Worm (Caenorhabditis elegans) whole organism, L1 larva: ENCODE data around the gene tbc-14.

ENCODE experiments used
- lir-3 ChIP-seq: sonication (generic microtip); optimal IDR thresholded peaks from 2 replicates; lab custom pipeline; 2016; ENCODE audit warnings: mild to moderate bottlenecking, missing genetic modification characterization, moderate library complexity, missing compliant biosample characterization; ENCODE audit not compliant: poor library complexity
- lsy-2 ChIP-seq, 2 experiments: fragments of 150-350 bp; optimal IDR thresholded peaks; 2 replicates each; lab custom pipeline; 2014; ENCODE audit warnings: missing biosample characterization in 2 of 2, missing genetic modification characterization in 2 of 2
- mef-2 ChIP-seq: fragments of 150-350 bp; optimal IDR thresholded peaks from 2 replicates; lab custom pipeline; 2014; ENCODE audit warnings: missing biosample characterization, missing genetic modification characterization
- nhr-11 ChIP-seq: fragments of 150-350 bp; optimal IDR thresholded peaks from 2 replicates; lab custom pipeline; 2014; ENCODE audit warnings: missing biosample characterization, missing genetic modification characterization
- nhr-28 ChIP-seq: fragments of 150-350 bp; optimal IDR thresholded peaks from 2 replicates; lab custom pipeline; 2014; ENCODE audit warnings: missing biosample characterization, missing genetic modification characterization
- sup-37 ChIP-seq: fragments of 200-800 bp; sonication (Bioruptor generic); optimal IDR thresholded peaks from 2 replicates; lab custom pipeline; 2018; ENCODE audit warnings: mild to moderate bottlenecking, missing genetic modification characterization, missing compliant biosample characterization
- unc-130 ChIP-seq: fragments of 150-350 bp; optimal IDR thresholded peaks from 2 replicates; lab custom pipeline; 2017; ENCODE audit warnings: missing biosample characterization, missing genetic modification characterization, inconsistent platforms
- unc-62 ChIP-seq: fragments of 150-350 bp; optimal IDR thresholded peaks from 2 replicates; lab custom pipeline; 2014; ENCODE audit warnings: missing biosample characterization, missing genetic modification reagents, missing genetic modification characterization
- zag-1 ChIP-seq: fragments of 150-350 bp; optimal IDR thresholded peaks from 2 replicates; lab custom pipeline; 2014; ENCODE audit warnings: missing biosample characterization, missing genetic modification characterization

DNA sequence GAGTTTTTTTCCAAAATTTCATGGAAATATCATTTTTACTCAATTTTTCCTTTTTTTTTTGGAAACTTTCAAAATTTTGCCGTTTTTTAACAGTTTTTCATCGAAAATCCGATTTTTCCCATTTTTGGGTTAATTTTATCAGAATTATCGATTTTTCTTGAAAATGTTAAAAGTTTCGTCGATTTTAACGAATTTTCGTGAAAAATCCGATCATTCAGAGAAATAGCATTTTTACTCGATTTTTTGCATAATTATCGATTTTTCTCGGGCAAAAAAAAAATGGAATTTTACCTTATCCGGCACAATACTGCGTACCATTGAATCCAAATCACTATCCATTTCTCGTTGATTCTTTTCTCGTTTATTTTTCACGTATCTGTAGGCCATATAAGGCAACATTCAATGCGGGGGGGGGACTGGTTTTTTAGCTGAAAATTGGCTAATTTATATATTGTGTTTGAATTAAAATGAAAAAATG, at the start of gene tbc-14:
- TF ChIP-seq lsy-2 (tag; optimal IDR thresholded peaks at IDR 0.05; lab: Kevin White, UChicago), result no peak
- TF ChIP-seq lir-3 (tag; lab: Kevin White, UChicago), result no peak
- no peak for TF ChIP-seq zag-1 (tag; lab: Kevin White, UChicago)
- TF ChIP-seq nhr-11 (tag; lab: Kevin White, UChicago), result no peak
- TF ChIP-seq unc-62, result no peak
- no peak for TF ChIP-seq unc-130 (tag; lab: Kevin White, UChicago)
- no peak for TF ChIP-seq sup-37
- no peak for TF ChIP-seq nhr-28 (tag; lab: Kevin White, UChicago)
- TF ChIP-seq mef-2 (tag; lab: Kevin White, UChicago), result no peak
